Fruit fly (Drosophila melanogaster): ENCODE results near the gene CG32148.

DNA sequence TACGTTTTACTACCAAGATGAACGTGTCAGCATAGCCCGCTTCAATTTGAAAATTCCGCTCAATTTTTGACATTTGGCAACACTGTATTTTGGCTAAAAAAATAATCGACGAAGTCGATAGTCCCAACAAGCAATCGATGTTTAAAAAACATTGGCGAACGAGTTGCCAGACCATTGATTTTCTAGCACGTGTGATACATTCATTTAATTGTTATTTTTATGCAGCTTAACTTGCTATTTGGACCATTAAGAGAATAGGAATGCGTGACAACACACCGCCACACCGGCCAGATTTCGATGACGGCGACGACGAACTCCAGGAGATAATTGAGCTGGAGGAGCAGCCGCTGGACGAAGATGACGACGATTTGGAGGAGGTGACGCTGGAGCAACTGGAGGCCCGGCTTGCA is 40.6 kb upstream of the CG32148 start, which contains the start of gene CG5114:
- TF ChIP-seq pan (optimal IDR thresholded peaks at IDR 0.05) (no peak), Dll (optimal IDR thresholded peaks at IDR 0.05) (no peak), CG8478 (optimal IDR thresholded peaks at IDR 0.05) (no peak), psq (optimal IDR thresholded peaks at IDR 0.05) (no peak), usp (GFP tag; optimal IDR thresholded peaks at IDR 0.05) (no peak)

Measured in whole organism.